Worm (Caenorhabditis elegans): ENCODE results near the gene B0302.5.

The B0302.5 gene

DNA sequence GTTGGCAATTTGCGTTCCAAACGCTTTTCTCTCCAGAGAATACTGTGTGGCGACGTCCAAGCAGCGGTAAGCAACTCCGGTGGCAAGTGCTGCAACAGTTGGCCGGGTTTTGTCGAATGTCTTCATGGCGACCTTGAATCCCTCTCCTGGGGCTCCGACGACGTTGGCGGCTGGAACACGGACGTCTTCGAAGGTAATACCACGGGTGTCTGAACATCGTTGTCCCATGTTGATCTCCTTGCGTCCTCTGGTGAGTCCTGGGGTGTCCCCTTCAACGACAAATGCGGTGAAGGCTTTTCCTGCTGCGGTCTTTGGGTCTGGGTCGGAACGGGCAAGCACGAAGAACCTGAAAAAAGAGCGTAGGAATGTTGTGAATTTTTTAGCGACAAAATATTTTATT, 20.8 kb upstream of the B0302.5 start:
- no peak for TF ChIP-seq egl-13 (tag; optimal IDR thresholded peaks at IDR 0.05)
- TF ChIP-seq efl-1 (optimal IDR thresholded peaks at IDR 0.05), result no peak
- TF ChIP-seq efl-1 (GFP tag; optimal IDR thresholded peaks at IDR 0.05 in 1 of 2), result peak in 1 of 2 experiments; percentile 19
- no peak for TF ChIP-seq Y116A8C.19 (tag; optimal IDR thresholded peaks at IDR 0.05; ENCODE audit: borderline replicate concordance)
- no peak for TF ChIP-seq sptf-1 (tag; optimal IDR thresholded peaks at IDR 0.05)

ce11 chrX:17214803-17215202, 19.9 kb upstream of the B0302.5 start, which contains the start of gene acdh-10:
Gene acdh-10, minus strand, starts transcription at chrX:17214903.
- no peak for TF ChIP-seq isw-1 (GFP tag; IDR thresholded peaks at IDR 0.05)

DNA sequence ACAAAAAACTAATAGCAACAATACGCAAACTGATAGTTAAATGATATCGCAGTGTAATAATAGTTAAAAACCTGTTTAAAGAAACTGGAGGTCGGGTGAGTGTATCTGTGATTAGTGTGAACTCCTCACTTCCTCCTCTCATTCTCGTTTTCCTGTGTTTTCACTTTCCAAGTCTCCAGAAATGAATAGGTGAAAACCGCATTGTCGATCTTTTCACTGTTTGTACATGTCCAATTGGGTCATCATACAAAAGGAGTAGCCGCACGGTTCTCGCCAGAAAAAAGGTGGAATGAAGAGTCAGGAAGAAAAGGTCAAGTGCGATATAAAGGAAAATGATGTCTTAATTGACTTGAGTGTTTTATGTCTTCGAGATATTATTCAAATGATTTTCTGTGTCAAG, 16.6 kb upstream of the B0302.5 start:
- no peak for TF ChIP-seq zip-4 (GFP tag; optimal IDR thresholded peaks at IDR 0.05)
- peak; percentile 99 for TF ChIP-seq blmp-1 (tag; optimal IDR thresholded peaks at IDR 0.05)

DNA sequence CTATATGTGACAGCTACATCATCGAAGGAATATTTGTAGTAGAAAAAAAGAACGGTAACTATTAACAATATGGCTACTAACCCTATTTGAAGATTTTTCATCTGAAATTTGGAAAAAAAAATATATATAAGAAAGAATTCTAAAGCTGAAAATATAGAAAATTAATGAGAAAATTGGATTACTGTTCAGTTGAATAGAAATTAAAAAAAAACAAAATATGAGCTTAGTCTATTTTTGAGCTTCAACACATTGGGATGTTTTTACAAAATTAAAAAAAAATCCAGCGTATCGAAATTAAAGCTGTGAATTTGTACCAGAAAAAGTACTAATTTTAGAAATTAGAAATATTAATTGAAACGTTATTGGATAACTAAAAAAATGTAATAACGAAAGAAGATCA, 14.3 kb upstream of the B0302.5 start, which contains the start of gene T08G2.2:
TSS of gene T08G2.2 (minus strand) at position 101 of the 400 bp plus-strand sequence.
- TF ChIP-seq Y116A8C.19 (tag; optimal IDR thresholded peaks at IDR 0.05; ENCODE audit: borderline replicate concordance) (no peak), nhr-84 (tag; optimal IDR thresholded peaks at IDR 0.05) (no peak), ceh-88 (GFP tag; IDR thresholded peaks at IDR 0.05) (no peak), C34B4.2 (tag; optimal IDR thresholded peaks at IDR 0.05) (no peak), C16A3.4 (tag; optimal IDR thresholded peaks at IDR 0.05) (no peak), hpl-2 (GFP tag; optimal IDR thresholded peaks at IDR 0.05) (no peak), efl-1 (optimal IDR thresholded peaks at IDR 0.05) (no peak), efl-1 (GFP tag; optimal IDR thresholded peaks at IDR 0.05 in 1 of 2) (no peak), nhr-19 (GFP tag; conservative IDR thresholded peaks at IDR 0.05) (no peak), vab-15 (tag; optimal IDR thresholded peaks at IDR 0.05) (no peak), ceh-82 (tag; optimal IDR thresholded peaks at IDR 0.05) (no peak), nhr-85 (tag) (no peak), alr-1 (tag; optimal IDR thresholded peaks at IDR 0.05; ENCODE audit: borderline replicate concordance) (no peak), aha-1 (tag; optimal IDR thresholded peaks at IDR 0.05) (no peak), irx-1 (tag; optimal IDR thresholded peaks at IDR 0.05) (no peak), ztf-11 (tag; optimal IDR thresholded peaks at IDR 0.05) (no peak), skn-1 (tag; optimal IDR thresholded peaks at IDR 0.05) (no peak), pag-3 (tag; optimal IDR thresholded peaks at IDR 0.05; ENCODE audit: borderline replicate concordance, insufficient read depth) (no peak), unc-30 (tag; optimal IDR thresholded peaks at IDR 0.05) (no peak)

- TF ChIP-seq lin-13 (GFP tag; optimal IDR thresholded peaks at IDR 0.05), result no peak
- TF ChIP-seq sptf-1 (tag; optimal IDR thresholded peaks at IDR 0.05), result no peak
- TF ChIP-seq rnt-1 (tag; optimal IDR thresholded peaks at IDR 0.05), result no peak
These were observed 10.9 kb upstream of the B0302.5 start for ce11 chrX:17205853-17206252.

DNA sequence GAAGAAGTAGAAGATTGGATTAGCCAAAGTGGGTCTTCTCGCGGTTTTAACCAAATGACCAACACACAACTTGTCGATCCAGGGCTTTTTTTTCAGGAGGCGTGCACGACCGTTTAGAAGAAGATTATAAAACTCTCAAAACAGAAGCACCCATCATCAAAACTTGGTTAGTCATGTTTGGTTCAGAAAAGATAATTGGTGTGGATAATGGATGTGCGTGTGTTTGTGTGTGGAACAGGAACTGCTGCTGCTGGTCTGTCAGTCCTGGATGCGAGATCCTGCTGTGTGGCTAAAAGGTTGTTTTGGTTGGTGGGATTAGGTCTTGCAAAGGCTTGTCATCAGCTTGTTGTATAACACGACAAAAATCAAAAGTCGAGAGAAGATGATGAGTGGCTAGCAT, 8.5 kb upstream of the B0302.5 start:
- TF ChIP-seq nhr-20 (tag; optimal IDR thresholded peaks at IDR 0.05) (no peak), ceh-8 (GFP tag; optimal IDR thresholded peaks at IDR 0.05) (no peak), lin-15B (tag; optimal IDR thresholded peaks at IDR 0.05) (no peak), lin-14 (GFP tag; optimal IDR thresholded peaks at IDR 0.05) (no peak), sptf-1 (tag; optimal IDR thresholded peaks at IDR 0.05) (no peak), lin-13 (GFP tag; optimal IDR thresholded peaks at IDR 0.05) (no peak), Y116A8C.19 (tag; optimal IDR thresholded peaks at IDR 0.05; ENCODE audit: borderline replicate concordance) (no peak), sox-4 (tag; optimal IDR thresholded peaks at IDR 0.05) (no peak), lin-35 (GFP tag; optimal IDR thresholded peaks at IDR 0.05) (no peak), ztf-4 (tag; optimal IDR thresholded peaks at IDR 0.05) (no peak), pax-3 (tag; optimal IDR thresholded peaks at IDR 0.05) (no peak), zip-4 (GFP tag; optimal IDR thresholded peaks at IDR 0.05) (no peak), nhr-12 (tag; optimal IDR thresholded peaks at IDR 0.05) (no peak), efl-1 (optimal IDR thresholded peaks at IDR 0.05) (no peak), efl-1 (GFP tag; optimal IDR thresholded peaks at IDR 0.05 in 1 of 2) (no peak)

Measured in whole organism, L1 larva.